Worm (Caenorhabditis elegans): ENCODE data around the gene C06E4.1.

ce11 chrIV:7316613-7317153, 33.6 kb downstream of the C06E4.1 start, which contains the start of gene F42C5.9:
- TF ChIP-seq syd-9 (tag; optimal IDR thresholded peaks at IDR 0.05) (no peak), tbx-2 (tag; optimal IDR thresholded peaks at IDR 0.05) (no peak), hlh-13 (GFP tag; optimal IDR thresholded peaks at IDR 0.05) (no peak), ama-1 (optimal IDR thresholded peaks at IDR 0.05) (no peak), unc-55 (GFP tag; optimal IDR thresholded peaks at IDR 0.05) (no peak), ceh-45 (GFP tag; IDR thresholded peaks at IDR 0.05) (no peak), che-1 (tag; optimal IDR thresholded peaks at IDR 0.05) (no peak), ceh-19 (GFP tag; optimal IDR thresholded peaks at IDR 0.05) (no peak), ceh-14 (tag; optimal IDR thresholded peaks at IDR 0.05) (no peak), ceh-31 (tag; optimal IDR thresholded peaks at IDR 0.05) (no peak), nhr-11 (tag; optimal IDR thresholded peaks at IDR 0.05) (no peak)

Data from whole organism, late embryonic.